Worm (Caenorhabditis elegans) whole organism, L1 larva: ENCODE measurements around the gene arrd-25.

Experiments used
- C04F5.9 ChIP-seq: sonication (generic microtip); optimal IDR thresholded peaks from 2 replicates; lab custom pipeline; 2016; ENCODE audit warnings: missing genetic modification characterization, missing compliant biosample characterization
- C34B4.2 ChIP-seq: sonication (generic microtip); optimal IDR thresholded peaks from 2 replicates; lab custom pipeline; 2017; ENCODE audit warnings: mild to moderate bottlenecking, missing genetic modification characterization, missing compliant biosample characterization
- alr-1 ChIP-seq: fragments of 200-800 bp; sonication (Bioruptor generic); optimal IDR thresholded peaks from 2 replicates; lab custom pipeline; 2018; ENCODE audit warnings: borderline replicate concordance, mild to moderate bottlenecking, missing genetic modification characterization, missing compliant biosample characterization
- aly-2 ChIP-seq: fragments of 150-350 bp; optimal IDR thresholded peaks from 2 replicates; lab custom pipeline; 2014; ENCODE audit warnings: missing biosample characterization, missing genetic modification characterization
- ama-1 ChIP-seq: fragments of 150-350 bp; optimal IDR thresholded peaks from 2 replicates; lab custom pipeline; 2014
- ceh-8 ChIP-seq: fragments of 200-800 bp; sonication (Bioruptor generic); optimal IDR thresholded peaks from 2 replicates; lab custom pipeline; 2018; ENCODE audit warnings: mild to moderate bottlenecking, missing genetic modification characterization, moderate library complexity, missing compliant biosample characterization
- ceh-82 ChIP-seq, 3 experiments: fragments of 150-350 bp in 1 of 3; sonication (generic microtip) in 2 of 3; optimal IDR thresholded peaks; 2 replicates each; lab custom pipeline; 2014 to 2017; ENCODE audit warnings: missing biosample characterization in 3 of 3, missing genetic modification characterization in 3 of 3
- ceh-88 ChIP-seq: fragments of 200-800 bp; sonication (Bioruptor generic); IDR thresholded peaks from 2 replicates; pipeline ENCODE4 v1.3.6; 2022; ENCODE audit warnings: missing genetic modification characterization, missing compliant biosample characterization
- ces-1 ChIP-seq: fragments of 150-350 bp; optimal IDR thresholded peaks from 2 replicates; lab custom pipeline; 2014; ENCODE audit warnings: missing biosample characterization, missing genetic modification reagents, missing genetic modification characterization
- dpl-1 ChIP-seq, 3 experiments: fragments of 150-350 bp in 2 of 3; sonication (generic microtip) in 1 of 3; optimal IDR thresholded peaks; 2 replicates each; lab custom pipeline; 2014 to 2017; ENCODE audit warnings: missing biosample characterization in 3 of 3, missing genetic modification characterization in 3 of 3, missing genetic modification reagents in 3 of 3
- dsc-1 ChIP-seq: sonication (generic microtip); optimal IDR thresholded peaks from 2 replicates; lab custom pipeline; 2016; ENCODE audit warnings: mild to moderate bottlenecking, missing genetic modification characterization, missing compliant biosample characterization
- efl-1 ChIP-seq, 4 experiments: fragments of 150-350 bp; optimal IDR thresholded peaks in 3 of 4; peaks in 1 of 4; 1 replicate in 1 of 4; 2 replicates in 3 of 4; lab custom pipeline; 2014; ENCODE audit warnings: missing biosample characterization in 2 of 4, missing genetic modification characterization in 2 of 4, missing genetic modification reagents in 2 of 4
- egl-27 ChIP-seq, 2 experiments: fragments of 150-350 bp in 1 of 2; sonication (generic microtip); optimal IDR thresholded peaks; 3 replicates each; lab custom pipeline; 2017 to 2018; ENCODE audit warnings: missing biosample characterization in 2 of 2, missing genetic modification characterization in 2 of 2, missing genetic modification reagents in 2 of 2
- ets-5 ChIP-seq: fragments of 200-800 bp; sonication (Bioruptor generic); IDR thresholded peaks from 2 replicates; pipeline ENCODE4 v1.3.6; 2022; ENCODE audit warnings: missing genetic modification characterization, missing compliant biosample characterization
- fkh-10 ChIP-seq: sonication (generic microtip); optimal IDR thresholded peaks from 2 replicates; lab custom pipeline; 2017; ENCODE audit warnings: missing biosample characterization, missing genetic modification reagents, missing genetic modification characterization
- fkh-8 ChIP-seq: sonication (generic microtip); optimal IDR thresholded peaks from 2 replicates; lab custom pipeline; 2016; ENCODE audit warnings: mild to moderate bottlenecking, missing genetic modification characterization, missing compliant biosample characterization
- grh-1 ChIP-seq: fragments of 200-800 bp; sonication (Bioruptor generic); IDR thresholded peaks from 2 replicates; pipeline ENCODE4 v1.3.6; 2022; ENCODE audit warnings: missing genetic modification reagents, missing genetic modification characterization, missing compliant biosample characterization
- hlh-4 ChIP-seq: sonication (generic microtip); optimal IDR thresholded peaks from 2 replicates; lab custom pipeline; 2016; ENCODE audit warnings: mild to moderate bottlenecking, missing genetic modification characterization, missing compliant biosample characterization
- hpl-2 ChIP-seq: fragments of 150-350 bp; optimal IDR thresholded peaks from 2 replicates; lab custom pipeline; 2014; ENCODE audit warnings: missing biosample characterization, missing genetic modification reagents, missing genetic modification characterization
- irx-1 ChIP-seq: sonication (generic microtip); optimal IDR thresholded peaks from 2 replicates; lab custom pipeline; 2016; ENCODE audit warnings: missing genetic modification characterization, missing compliant biosample characterization
- jun-1 ChIP-seq: fragments of 150-350 bp; optimal IDR thresholded peaks from 2 replicates; lab custom pipeline; 2014; ENCODE audit warnings: missing biosample characterization, missing genetic modification reagents, missing genetic modification characterization
- lin-14 ChIP-seq: fragments of 200-800 bp; sonication (Bioruptor generic); optimal IDR thresholded peaks from 2 replicates; lab custom pipeline; 2018; ENCODE audit warnings: mild to moderate bottlenecking, missing genetic modification characterization, moderate library complexity, missing compliant biosample characterization
- lin-35 ChIP-seq, 2 experiments: fragments of 150-350 bp; optimal IDR thresholded peaks; 2 replicates each; lab custom pipeline; 2014; ENCODE audit warnings: missing biosample characterization in 2 of 2, missing genetic modification characterization in 2 of 2, missing genetic modification reagents in 2 of 2
- lin-39 ChIP-seq: fragments of 150-350 bp; optimal IDR thresholded peaks from 2 replicates; lab custom pipeline; 2014; ENCODE audit warnings: missing biosample characterization, missing genetic modification reagents, missing genetic modification characterization
- lir-3 ChIP-seq: sonication (generic microtip); optimal IDR thresholded peaks from 2 replicates; lab custom pipeline; 2016; ENCODE audit warnings: mild to moderate bottlenecking, missing genetic modification characterization, moderate library complexity, missing compliant biosample characterization; ENCODE audit not compliant: poor library complexity
- lsy-2 ChIP-seq, 2 experiments: fragments of 150-350 bp; optimal IDR thresholded peaks; 2 replicates each; lab custom pipeline; 2014; ENCODE audit warnings: missing biosample characterization in 2 of 2, missing genetic modification characterization in 2 of 2
- mdl-1 ChIP-seq, 2 experiments: fragments of 150-350 bp; optimal IDR thresholded peaks; 2 replicates each; lab custom pipeline; 2014 to 2017; ENCODE audit warnings: missing biosample characterization in 2 of 2, missing genetic modification characterization in 2 of 2, inconsistent platforms in 1 of 2
- mef-2 ChIP-seq: fragments of 150-350 bp; optimal IDR thresholded peaks from 2 replicates; lab custom pipeline; 2014; ENCODE audit warnings: missing biosample characterization, missing genetic modification characterization
- mep-1 ChIP-seq: fragments of 150-350 bp; optimal IDR thresholded peaks from 2 replicates; lab custom pipeline; 2014; ENCODE audit warnings: missing biosample characterization, missing genetic modification characterization
- nhr-11 ChIP-seq: fragments of 150-350 bp; optimal IDR thresholded peaks from 2 replicates; lab custom pipeline; 2014; ENCODE audit warnings: missing biosample characterization, missing genetic modification characterization
- nhr-12 ChIP-seq: sonication (generic microtip); optimal IDR thresholded peaks from 2 replicates; lab custom pipeline; 2017; ENCODE audit warnings: missing biosample characterization, missing genetic modification characterization
- nhr-19 ChIP-seq: fragments of 200-800 bp; sonication (Bioruptor generic); conservative IDR thresholded peaks from 2 replicates; pipeline ENCODE4 v1.3.6; 2022; ENCODE audit warnings: missing genetic modification characterization, missing compliant biosample characterization
- nhr-28 ChIP-seq: fragments of 150-350 bp; optimal IDR thresholded peaks from 2 replicates; lab custom pipeline; 2014; ENCODE audit warnings: missing biosample characterization, missing genetic modification characterization
- nhr-47 ChIP-seq: sonication (generic microtip); optimal IDR thresholded peaks from 2 replicates; lab custom pipeline; 2016; ENCODE audit warnings: mild to moderate bottlenecking, missing genetic modification characterization, moderate library complexity, missing compliant biosample characterization
- nhr-84 ChIP-seq: sonication (generic microtip); optimal IDR thresholded peaks from 2 replicates; lab custom pipeline; 2017; ENCODE audit warnings: missing biosample characterization, missing genetic modification characterization
- nhr-85 ChIP-seq: sonication (generic microtip); peaks from one replicate; lab custom pipeline; 2016; ENCODE audit warnings: missing genetic modification characterization, inconsistent platforms, missing compliant biosample characterization
- pag-3 ChIP-seq: sonication (generic microtip); optimal IDR thresholded peaks from 2 replicates; lab custom pipeline; 2017; ENCODE audit warnings: missing genetic modification characterization, mild to moderate bottlenecking, missing compliant biosample characterization, antibody characterized with exemption, borderline replicate concordance; ENCODE audit not compliant: insufficient read depth
- pax-3 ChIP-seq: fragments of 200-800 bp; sonication (Bioruptor generic); optimal IDR thresholded peaks from 2 replicates; lab custom pipeline; 2018; ENCODE audit warnings: mild to moderate bottlenecking, missing genetic modification characterization, moderate library complexity, missing compliant biosample characterization
- pqm-1 ChIP-seq: sonication (generic microtip); optimal IDR thresholded peaks from 3 replicates; lab custom pipeline; 2017; ENCODE audit warnings: missing biosample characterization, missing genetic modification characterization
- snpc-4 ChIP-seq: fragments of 150-350 bp; optimal IDR thresholded peaks from 2 replicates; lab custom pipeline; 2014; ENCODE audit warnings: missing biosample characterization, missing genetic modification characterization
- sox-4 ChIP-seq: sonication (generic microtip); optimal IDR thresholded peaks from 2 replicates; lab custom pipeline; 2016; ENCODE audit warnings: missing genetic modification characterization, missing compliant biosample characterization
- sup-37 ChIP-seq: fragments of 200-800 bp; sonication (Bioruptor generic); optimal IDR thresholded peaks from 2 replicates; lab custom pipeline; 2018; ENCODE audit warnings: mild to moderate bottlenecking, missing genetic modification characterization, missing compliant biosample characterization
- tlp-1 ChIP-seq: fragments of 150-350 bp; optimal IDR thresholded peaks from 2 replicates; lab custom pipeline; 2014; ENCODE audit warnings: missing biosample characterization, missing genetic modification characterization
- unc-130 ChIP-seq: fragments of 150-350 bp; optimal IDR thresholded peaks from 2 replicates; lab custom pipeline; 2017; ENCODE audit warnings: missing biosample characterization, missing genetic modification characterization, inconsistent platforms
- unc-62 ChIP-seq: fragments of 150-350 bp; optimal IDR thresholded peaks from 2 replicates; lab custom pipeline; 2014; ENCODE audit warnings: missing biosample characterization, missing genetic modification reagents, missing genetic modification characterization
- unc-86 ChIP-seq: sonication (generic microtip); optimal IDR thresholded peaks from 2 replicates; lab custom pipeline; 2016; ENCODE audit warnings: missing genetic modification characterization, missing compliant biosample characterization
- unc-98 ChIP-seq: fragments of 200-800 bp; sonication (Bioruptor generic); IDR thresholded peaks from 2 replicates; pipeline ENCODE4 v1.3.6; 2022; ENCODE audit warnings: missing genetic modification characterization, missing compliant biosample characterization
- vab-15 ChIP-seq: sonication (generic microtip); optimal IDR thresholded peaks from 2 replicates; lab custom pipeline; 2017; ENCODE audit warnings: missing genotype, mild to moderate bottlenecking, missing genetic modification characterization, missing compliant biosample characterization
- zag-1 ChIP-seq: fragments of 150-350 bp; optimal IDR thresholded peaks from 2 replicates; lab custom pipeline; 2014; ENCODE audit warnings: missing biosample characterization, missing genetic modification characterization
- ztf-11 ChIP-seq, 2 experiments: sonication (generic microtip); optimal IDR thresholded peaks; 2 replicates each; lab custom pipeline; 2016 to 2017; ENCODE audit warnings: missing genetic modification characterization in 2 of 2, missing biosample characterization in 1 of 2, missing compliant biosample characterization in 1 of 2

The arrd-25 gene

DNA sequence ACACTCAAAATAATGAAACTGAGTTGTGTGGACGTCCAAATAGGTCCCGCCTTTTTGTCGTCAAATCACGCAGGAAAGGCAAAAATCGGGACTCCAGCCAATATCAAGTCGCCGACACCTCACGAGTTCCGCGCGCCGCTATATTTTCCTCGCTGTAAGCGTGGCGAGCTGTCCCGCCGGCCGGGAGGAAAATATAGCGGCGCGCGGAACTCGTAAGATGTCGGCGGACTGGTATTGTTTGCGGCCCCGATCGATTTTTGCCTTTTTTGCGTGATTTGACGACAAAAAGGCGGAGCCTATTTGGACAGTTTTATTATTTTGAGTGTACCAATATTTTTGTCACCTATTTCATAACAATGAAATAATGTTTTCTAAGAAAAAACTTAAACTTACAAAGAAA, 29.2 kb downstream of the arrd-25 start:
- no peak for TF ChIP-seq efl-1 (optimal IDR thresholded peaks at IDR 0.05; lab: Kevin White, UChicago)
- TF ChIP-seq efl-1 (GFP tag; optimal IDR thresholded peaks at IDR 0.05 in 1 of 2; lab: Kevin White, UChicago), result peak in 1 of 2 experiments; percentile 60
- no peak for TF ChIP-seq grh-1 (GFP tag; lab: Robert Waterston, UW)

DNA sequence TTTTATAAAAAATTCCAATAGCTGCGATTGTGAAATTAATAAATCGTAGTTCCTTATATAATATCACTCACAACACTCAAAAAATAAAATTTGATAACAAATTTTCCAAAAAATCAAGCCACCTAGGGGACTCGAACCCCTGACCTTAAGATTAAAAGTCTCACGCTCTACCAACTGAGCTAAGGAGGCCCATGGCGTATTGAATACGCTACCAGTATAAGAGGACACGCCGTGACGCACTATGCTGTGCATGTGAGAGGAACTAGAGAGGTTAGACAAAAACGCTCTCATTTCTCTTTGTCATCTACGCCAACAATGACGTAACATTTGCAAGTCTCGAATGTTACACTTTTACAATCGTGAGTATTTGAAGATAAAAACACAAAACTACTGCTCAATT, 30.2 kb downstream of the arrd-25 start:
- TF ChIP-seq zag-1 (tag; lab: Kevin White, UChicago) (peak; percentile 64), pag-3 (tag; lab: Kevin White, UChicago) (no peak), lin-39 (peak; percentile 50), C04F5.9 (tag; lab: Kevin White, UChicago) (peak; percentile 36), lin-35 (GFP tag; optimal IDR thresholded peaks at IDR 0.05; lab: Kevin White, UChicago) (peak; percentile 64 to 83), ceh-82 (tag; optimal IDR thresholded peaks at IDR 0.05; lab: Kevin White, UChicago) (peak; percentile 62 to 83 (median 81)), egl-27 (tag; optimal IDR thresholded peaks at IDR 0.05; lab: Kevin White, UChicago) (peak; percentile 33 to 56), nhr-84 (tag; lab: Kevin White, UChicago) (no peak), dpl-1 (GFP tag; optimal IDR thresholded peaks at IDR 0.05; lab: Kevin White, UChicago) (peak in 2 of 3 experiments; percentile 37 to 49), sup-37 (GFP tag; lab: Kevin White, UChicago) (peak; percentile 75), nhr-85 (tag; lab: Kevin White, UChicago) (peak; percentile 78), ceh-88 (GFP tag; lab: Robert Waterston, UW) (peak; percentile 66), alr-1 (tag; lab: Kevin White, UChicago) (no peak), hlh-4 (tag; lab: Kevin White, UChicago) (no peak), nhr-47 (tag; lab: Kevin White, UChicago) (peak; percentile 90), hpl-2 (GFP tag; lab: Kevin White, UChicago) (peak; percentile 58), C34B4.2 (tag; lab: Kevin White, UChicago) (no peak), vab-15 (peak; percentile 35), pax-3 (tag; lab: Kevin White, UChicago) (peak; percentile 66), unc-98 (peak; percentile 63), nhr-19 (GFP tag; lab: Robert Waterston, UW) (peak; percentile 91), lsy-2 (tag; optimal IDR thresholded peaks at IDR 0.05; lab: Kevin White, UChicago) (peak; percentile 82 to 85), ceh-8 (GFP tag; lab: Kevin White, UChicago) (peak; percentile 83), mep-1 (peak; percentile 90), jun-1 (tag; lab: Kevin White, UChicago) (peak; percentile 74), unc-86 (tag; lab: Kevin White, UChicago) (peak; percentile 75), dsc-1 (tag; lab: Kevin White, UChicago) (peak; percentile 94), nhr-11 (tag; lab: Kevin White, UChicago) (peak; percentile 44), ces-1 (GFP tag; lab: Kevin White, UChicago) (no peak), snpc-4 (peak; percentile 87), nhr-12 (tag; lab: Kevin White, UChicago) (no peak), mef-2 (tag; lab: Kevin White, UChicago) (no peak), fkh-8 (peak; percentile 82), pqm-1 (tag; lab: Kevin White, UChicago) (no peak), lir-3 (tag; lab: Kevin White, UChicago) (peak; percentile 83), unc-62 (GFP tag; lab: Kevin White, UChicago) (no peak), nhr-28 (no peak), ztf-11 (tag; optimal IDR thresholded peaks at IDR 0.05; lab: Kevin White, UChicago) (peak in 1 of 2 experiments; percentile 29), fkh-10 (GFP tag; lab: Kevin White, UChicago) (peak; percentile 74), mdl-1 (tag; optimal IDR thresholded peaks at IDR 0.05; lab: Kevin White, UChicago) (peak in 1 of 2 experiments; percentile 90), ets-5 (GFP tag; lab: Robert Waterston, UW) (no peak), efl-1 (optimal IDR thresholded peaks at IDR 0.05; lab: Kevin White, UChicago) (peak; percentile 54 to 64), efl-1 (GFP tag; optimal IDR thresholded peaks at IDR 0.05 in 1 of 2; lab: Kevin White, UChicago) (peak; percentile 7 to 94), unc-130 (peak; percentile 93), aly-2 (tag; lab: Kevin White, UChicago) (peak; percentile 82), irx-1 (peak; percentile 82), ama-1 (peak; percentile 78), lin-14 (GFP tag; lab: Kevin White, UChicago) (peak; percentile 91), sox-4 (tag; lab: Kevin White, UChicago) (peak; percentile 28), tlp-1 (tag; lab: Kevin White, UChicago) (no peak)
